Worm (Caenorhabditis elegans): Measurements from ENCODE around the gene W04D12.1.

W04D12.1 gene

ce11 chrIII:5874263-5874662 is 37.5 kb downstream of the W04D12.1 start (continued):
- no peak for TF ChIP-seq snpc-3.4 (tag; optimal IDR thresholded peaks at IDR 0.05)
- no peak for TF ChIP-seq rcor-1 (GFP tag; IDR thresholded peaks at IDR 0.05)
- no peak for TF ChIP-seq mel-28 (tag; optimal IDR thresholded peaks at IDR 0.05; ENCODE audit: borderline replicate concordance)
- no peak for TF ChIP-seq aptf-2 (GFP tag; conservative IDR thresholded peaks at IDR 0.05)
- no peak for TF ChIP-seq ztf-28 (GFP tag; IDR thresholded peaks at IDR 0.05)
- TF ChIP-seq egl-18 (GFP tag; IDR thresholded peaks at IDR 0.05): no peak
- no peak for TF ChIP-seq cebp-1 (GFP tag; IDR thresholded peaks at IDR 0.05)
- TF ChIP-seq cebp-1 (tag; optimal IDR thresholded peaks at IDR 0.05): peak; percentile 21
- no peak for TF ChIP-seq F52B5.7 (tag; optimal IDR thresholded peaks at IDR 0.05)
- peak in 1 of 3 experiments; percentile 56 for TF ChIP-seq lin-35 (GFP tag; optimal IDR thresholded peaks at IDR 0.05)
- TF ChIP-seq lin-40 (tag; optimal IDR thresholded peaks at IDR 0.05): peak; percentile 52
- TF ChIP-seq efl-1 (GFP tag; optimal IDR thresholded peaks at IDR 0.05): no peak
- peak; percentile 41 for TF ChIP-seq tlf-1 (GFP tag; optimal IDR thresholded peaks at IDR 0.05)
- peak; percentile 67 for TF ChIP-seq nhr-80 (tag; optimal IDR thresholded peaks at IDR 0.05)
- TF ChIP-seq sdz-38 (tag; optimal IDR thresholded peaks at IDR 0.05): peak; percentile 12
- TF ChIP-seq him-1 (tag; optimal IDR thresholded peaks at IDR 0.05): no peak
- peak; percentile 11; the same call in 1 of the 2 replicates for TF ChIP-seq madf-6 (GFP tag; IDR thresholded peaks at IDR 0.05)
- TF ChIP-seq sptf-2 (GFP tag; optimal IDR thresholded peaks at IDR 0.05): no peak
- no peak for TF ChIP-seq rec-8 (tag; optimal IDR thresholded peaks at IDR 0.05)
- TF ChIP-seq ceh-100 (GFP tag; IDR thresholded peaks at IDR 0.05): no peak
- no peak for TF ChIP-seq attf-3 (GFP tag; conservative IDR thresholded peaks at IDR 0.05)
- no peak for TF ChIP-seq Y56A3A.18 (GFP tag; IDR thresholded peaks at IDR 0.05)
- TF ChIP-seq lin-26 (GFP tag; IDR thresholded peaks at IDR 0.05): peak; percentile 73; the same call in 1 of the 2 replicates
- TF ChIP-seq lag-1 (GFP tag; IDR thresholded peaks at IDR 0.05): no peak
- no peak for TF ChIP-seq F33H1.4 (GFP tag; IDR thresholded peaks at IDR 0.05)
- no peak for TF ChIP-seq zim-3 (tag; optimal IDR thresholded peaks at IDR 0.05)
- TF ChIP-seq ztf-22 (GFP tag; optimal IDR thresholded peaks at IDR 0.05): no peak
- no peak for TF ChIP-seq dpff-1 (tag; optimal IDR thresholded peaks at IDR 0.05)
- TF ChIP-seq D2030.7 (GFP tag; IDR thresholded peaks at IDR 0.05): no peak
- peak; percentile 57 for TF ChIP-seq nhr-90 (tag; optimal IDR thresholded peaks at IDR 0.05)
- no peak for TF ChIP-seq hsf-1 (GFP tag; IDR thresholded peaks at IDR 0.05)
- peak; percentile 60 for TF ChIP-seq repo-1 (tag; optimal IDR thresholded peaks at IDR 0.05)
- TF ChIP-seq bed-1 (GFP tag; IDR thresholded peaks at IDR 0.05): no peak
- no peak for TF ChIP-seq C06A6.2 (GFP tag; conservative IDR thresholded peaks at IDR 0.05)
- TF ChIP-seq ceh-91 (GFP tag; IDR thresholded peaks at IDR 0.05): no peak
- no peak for TF ChIP-seq unc-130 (GFP tag; optimal IDR thresholded peaks at IDR 0.05)
- TF ChIP-seq tbp1 (GFP tag; optimal IDR thresholded peaks at IDR 0.05): peak; percentile 4
- no peak for TF ChIP-seq ceh-58 (GFP tag; IDR thresholded peaks at IDR 0.05)
- no peak for TF ChIP-seq mxl-1 (tag; optimal IDR thresholded peaks at IDR 0.05)
- no peak for TF ChIP-seq dox-1 (GFP tag; IDR thresholded peaks at IDR 0.05)
- TF ChIP-seq let-526 (GFP tag; IDR thresholded peaks at IDR 0.05): no peak
- TF ChIP-seq die-1 (tag; optimal IDR thresholded peaks at IDR 0.05): no peak
- TF ChIP-seq cebp-2 (GFP tag; IDR thresholded peaks at IDR 0.05): no peak; the same call in 1 of the 2 replicates
- TF ChIP-seq F22D6.2 (tag; optimal IDR thresholded peaks at IDR 0.05): no peak
- peak; percentile 89 for TF ChIP-seq ama-1 (optimal IDR thresholded peaks at IDR 0.05)
- peak in 1 of 2 experiments; percentile 3 for TF ChIP-seq ama-1 (GFP tag; optimal IDR thresholded peaks at IDR 0.05)
- TF ChIP-seq C17E4.6 (GFP tag; IDR thresholded peaks at IDR 0.05): no peak
- no peak for TF ChIP-seq ceh-27 (GFP tag; optimal IDR thresholded peaks at IDR 0.05)
- TF ChIP-seq pbrm-1 (GFP tag; IDR thresholded peaks at IDR 0.05): peak; percentile 16; the same call in 1 of the 2 replicates
- TF ChIP-seq atf-7 (tag; optimal IDR thresholded peaks at IDR 0.05): peak; percentile 37
- TF ChIP-seq hmg-1.2 (GFP tag; IDR thresholded peaks at IDR 0.05): no peak
